Fruit fly (Drosophila melanogaster) S2 (cell line): ENCODE measurements around the gene CG12684.

ENCODE experiments used
- CG8478 ChIP-seq: fragments of >200 bp; optimal IDR thresholded peaks from 2 replicates; lab custom pipeline; 2018
- CTCF ChIP-seq, 2 experiments: fragments of >200 bp; optimal IDR thresholded peaks; 2 replicates each; lab custom pipeline; 2018

- TF ChIP-seq CG8478 (lab: Kevin White, UChicago) (no peak), CTCF (optimal IDR thresholded peaks at IDR 0.05; lab: Kevin White, UChicago) (no peak)
Measured at dm6 chrX:4540430-4540932, 31.2 kb downstream of the CG12684 start, which contains the start of the genes rb and CHOp24.
